Fruit fly (Drosophila melanogaster): ENCODE results near the gene lectin-37Da.

lectin-37Da gene

dm6 chr2L:19398317-19399234 is 19.5 kb upstream of the lectin-37Da start, which contains the start of gene CG17544:
Gene CG17544 (minus strand): TSS chr2L:19398493.
- peak; percentile 20 for TF ChIP-seq ovo (GFP tag; optimal IDR thresholded peaks at IDR 0.05)
- TF ChIP-seq CG33017 (tag; optimal IDR thresholded peaks at IDR 0.05) = peak; percentile 57
- no peak for TF ChIP-seq cnc (optimal IDR thresholded peaks at IDR 0.05)
- TF ChIP-seq CG5204 (GFP tag; optimal IDR thresholded peaks at IDR 0.05) = peak; percentile 41
- peak; percentile 64 for TF ChIP-seq cic (GFP tag; optimal IDR thresholded peaks at IDR 0.05)
- peak; percentile 88 for TF ChIP-seq CG12768 (GFP tag; optimal IDR thresholded peaks at IDR 0.05)
- TF ChIP-seq CG11617 (GFP tag; optimal IDR thresholded peaks at IDR 0.05) = peak; percentile 86
- peak; percentile 65 for TF ChIP-seq CG14711 (tag; optimal IDR thresholded peaks at IDR 0.05)
- TF ChIP-seq kay (GFP tag; ENCODE audit: borderline replicate concordance) = peak; percentile 15
- no peak for TF ChIP-seq bab1 (GFP tag; optimal IDR thresholded peaks at IDR 0.05)
- TF ChIP-seq Clk (GFP tag; optimal IDR thresholded peaks at IDR 0.05) = no peak
- peak; percentile 74 for TF ChIP-seq CG7101 (tag; optimal IDR thresholded peaks at IDR 0.05)
- TF ChIP-seq CG1620 (GFP tag; optimal IDR thresholded peaks at IDR 0.05) = no peak
- TF ChIP-seq tj (GFP tag; optimal IDR thresholded peaks at IDR 0.05) = peak; percentile 62
- peak; percentile 71 for TF ChIP-seq CG7045 (GFP tag; optimal IDR thresholded peaks at IDR 0.05)
- TF ChIP-seq Crg-1 (GFP tag; optimal IDR thresholded peaks at IDR 0.05) = peak; percentile 41
- TF ChIP-seq pad (GFP tag; optimal IDR thresholded peaks at IDR 0.05) = peak; percentile 95
- TF ChIP-seq Mnt (GFP tag; optimal IDR thresholded peaks at IDR 0.05) = no peak
- peak; percentile 49 for TF ChIP-seq toe (GFP tag; optimal IDR thresholded peaks at IDR 0.05)
- peak; percentile 26 for TF ChIP-seq Hr96 (GFP tag; optimal IDR thresholded peaks at IDR 0.05)

dm6 chr2L:19401914-19402313 is 16.2 kb upstream of the lectin-37Da start:
- no peak for TF ChIP-seq tj (GFP tag; optimal IDR thresholded peaks at IDR 0.05)
- TF ChIP-seq CG1620 (GFP tag; optimal IDR thresholded peaks at IDR 0.05) = no peak
- TF ChIP-seq cic (GFP tag; optimal IDR thresholded peaks at IDR 0.05) = no peak
- TF ChIP-seq CG12768 (GFP tag; optimal IDR thresholded peaks at IDR 0.05) = no peak
- no peak for TF ChIP-seq toe (GFP tag; optimal IDR thresholded peaks at IDR 0.05)
- TF ChIP-seq CG14711 (tag; optimal IDR thresholded peaks at IDR 0.05) = no peak
- no peak for TF ChIP-seq CG11617 (GFP tag; optimal IDR thresholded peaks at IDR 0.05)
- TF ChIP-seq CG5204 (GFP tag; optimal IDR thresholded peaks at IDR 0.05) = no peak

- TF ChIP-seq CG5204 (GFP tag; optimal IDR thresholded peaks at IDR 0.05) = no peak
- no peak for TF ChIP-seq Mnt (GFP tag; optimal IDR thresholded peaks at IDR 0.05)
- no peak for TF ChIP-seq pad (GFP tag; optimal IDR thresholded peaks at IDR 0.05)
- TF ChIP-seq Crg-1 (GFP tag; optimal IDR thresholded peaks at IDR 0.05) = no peak
- TF ChIP-seq CG12768 (GFP tag; optimal IDR thresholded peaks at IDR 0.05) = no peak
- TF ChIP-seq ovo (GFP tag; optimal IDR thresholded peaks at IDR 0.05) = no peak
- TF ChIP-seq toe (GFP tag; optimal IDR thresholded peaks at IDR 0.05) = no peak
- TF ChIP-seq kay (GFP tag; ENCODE audit: borderline replicate concordance) = no peak
- no peak for TF ChIP-seq CG11617 (GFP tag; optimal IDR thresholded peaks at IDR 0.05)
- TF ChIP-seq bab1 (GFP tag; optimal IDR thresholded peaks at IDR 0.05) = no peak
- no peak for TF ChIP-seq Hr96 (GFP tag; optimal IDR thresholded peaks at IDR 0.05)
- TF ChIP-seq CG1620 (GFP tag; optimal IDR thresholded peaks at IDR 0.05) = no peak
- no peak for TF ChIP-seq cnc (optimal IDR thresholded peaks at IDR 0.05)
- TF ChIP-seq CG14711 (tag; optimal IDR thresholded peaks at IDR 0.05) = no peak
- TF ChIP-seq CG33017 (tag; optimal IDR thresholded peaks at IDR 0.05) = no peak
- TF ChIP-seq CG7101 (tag; optimal IDR thresholded peaks at IDR 0.05) = no peak
- no peak for TF ChIP-seq CG7045 (GFP tag; optimal IDR thresholded peaks at IDR 0.05)
- TF ChIP-seq Clk (GFP tag; optimal IDR thresholded peaks at IDR 0.05) = no peak
Observed at dm6 chr2L:19402667-19403066, 15.4 kb upstream of the lectin-37Da start.

dm6 chr2L:19403398-19403797 is 14.7 kb upstream of the lectin-37Da start:
- TF ChIP-seq CG33017 (tag; optimal IDR thresholded peaks at IDR 0.05) = no peak
- TF ChIP-seq CG7101 (tag; optimal IDR thresholded peaks at IDR 0.05) = no peak
- TF ChIP-seq cic (GFP tag; optimal IDR thresholded peaks at IDR 0.05) = no peak
- TF ChIP-seq Hr96 (GFP tag; optimal IDR thresholded peaks at IDR 0.05) = no peak
- no peak for TF ChIP-seq CG5204 (GFP tag; optimal IDR thresholded peaks at IDR 0.05)
- TF ChIP-seq ovo (GFP tag; optimal IDR thresholded peaks at IDR 0.05) = no peak
- no peak for TF ChIP-seq pad (GFP tag; optimal IDR thresholded peaks at IDR 0.05)
- TF ChIP-seq cnc (optimal IDR thresholded peaks at IDR 0.05) = no peak
- TF ChIP-seq CG12768 (GFP tag; optimal IDR thresholded peaks at IDR 0.05) = no peak
- TF ChIP-seq Mnt (GFP tag; optimal IDR thresholded peaks at IDR 0.05) = no peak
- TF ChIP-seq CG14711 (tag; optimal IDR thresholded peaks at IDR 0.05) = no peak
- no peak for TF ChIP-seq Clk (GFP tag; optimal IDR thresholded peaks at IDR 0.05)
- TF ChIP-seq toe (GFP tag; optimal IDR thresholded peaks at IDR 0.05) = no peak

- TF ChIP-seq pad (GFP tag; optimal IDR thresholded peaks at IDR 0.05) (no peak), CG12768 (GFP tag; optimal IDR thresholded peaks at IDR 0.05) (no peak), Clk (GFP tag; optimal IDR thresholded peaks at IDR 0.05) (no peak), CG7045 (GFP tag; optimal IDR thresholded peaks at IDR 0.05) (no peak), ovo (GFP tag; optimal IDR thresholded peaks at IDR 0.05) (no peak)
Observed at dm6 chr2L:19404804-19405203, 13.3 kb upstream of the lectin-37Da start.

- no peak for TF ChIP-seq ovo (GFP tag; optimal IDR thresholded peaks at IDR 0.05)
Observed at dm6 chr2L:19405685-19406357, 12.3 kb upstream of the lectin-37Da start.

Measured in whole organism, adult.